Fruit fly (Drosophila melanogaster) whole organism, pupa: ENCODE results near the gene CG42853.

Experiments
- CG10348 ChIP-seq: fragments of 200-800 bp; sonication (Bioruptor generic); IDR thresholded peaks from 2 replicates; pipeline ENCODE4 v1.3.6; 2022; ENCODE audit warnings: missing biosample characterization, missing genetic modification characterization
- CG12605 ChIP-seq: fragments of 200-800 bp; sonication (Bioruptor generic); IDR thresholded peaks from 2 replicates; pipeline ENCODE4 v1.3.6; 2022; ENCODE audit warnings: missing biosample characterization, missing genetic modification characterization
- CG14655 ChIP-seq: fragments of 200-800 bp; sonication (Bioruptor generic); optimal IDR thresholded peaks from 3 replicates; lab custom pipeline; 2017; ENCODE audit warnings: mild to moderate bottlenecking, missing biosample characterization, missing genetic modification reagents, missing genetic modification characterization
- CG15710 ChIP-seq: fragments of 200-800 bp; sonication (Bioruptor generic); optimal IDR thresholded peaks from 2 replicates; lab custom pipeline; 2018; ENCODE audit warnings: missing biosample characterization, mild to moderate bottlenecking, missing genetic modification characterization, moderate library complexity
- CG32121 ChIP-seq: fragments of 200-800 bp; sonication (Bioruptor generic); IDR thresholded peaks from 2 replicates; pipeline ENCODE4 v1.3.6; 2022; ENCODE audit warnings: missing biosample characterization, missing genetic modification characterization
- CG34367 ChIP-seq: fragments of 200-800 bp; sonication (Bioruptor generic); optimal IDR thresholded peaks from 2 replicates; lab custom pipeline; 2018; ENCODE audit warnings: missing biosample characterization, mild to moderate bottlenecking, missing genetic modification characterization
- CG4496 ChIP-seq: fragments of 200-800 bp; sonication (Bioruptor generic); IDR thresholded peaks from 3 replicates; pipeline ENCODE4 v1.3.6; 2022; ENCODE audit warnings: missing biosample characterization, missing genetic modification characterization
- CG8159 ChIP-seq: fragments of 200-800 bp; sonication (Bioruptor generic); optimal IDR thresholded peaks from 3 replicates; lab custom pipeline; 2018; ENCODE audit warnings: missing biosample characterization, mild to moderate bottlenecking, missing genetic modification characterization, moderate library complexity
- CG8301 ChIP-seq: fragments of 200-800 bp; sonication (Bioruptor generic); optimal IDR thresholded peaks from 2 replicates; lab custom pipeline; 2018; ENCODE audit warnings: missing biosample characterization, mild to moderate bottlenecking, missing genetic modification characterization
- Ets98B ChIP-seq: fragments of 200-800 bp; sonication (Bioruptor generic); IDR thresholded peaks from 2 replicates; pipeline ENCODE4 v1.3.6; 2022; ENCODE audit warnings: missing biosample characterization, missing genetic modification characterization
- gl ChIP-seq: fragments of 200-800 bp; sonication (Bioruptor generic); optimal IDR thresholded peaks from 2 replicates; lab custom pipeline; 2018; ENCODE audit warnings: missing biosample characterization, mild to moderate bottlenecking, missing genetic modification characterization

DNA sequence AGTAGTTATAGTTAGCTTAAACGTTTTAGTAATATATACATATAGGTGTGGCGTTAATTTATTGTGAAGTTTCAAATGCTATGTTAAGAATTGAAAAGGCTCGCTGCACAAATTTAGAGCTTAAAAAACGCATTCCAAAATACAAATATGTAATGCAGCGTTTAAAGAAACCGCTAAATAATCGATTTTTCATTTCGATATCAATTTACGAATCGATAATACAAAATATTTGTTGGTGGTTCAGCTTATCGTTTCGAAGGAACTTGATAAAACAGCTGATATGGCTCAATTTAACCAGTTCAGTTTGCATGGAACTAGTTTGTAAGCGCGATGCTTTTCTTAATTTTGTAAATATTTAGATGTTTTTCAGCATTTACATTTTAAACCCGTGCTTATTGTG is 9.1 kb downstream of the CG42853 start, which contains the start of the genes CG32195 and CG7341:
- TF ChIP-seq CG8159 (tag; lab: Kevin White, UChicago) (no peak), Ets98B (no peak), gl (tag; lab: Kevin White, UChicago) (no peak), CG15710 (no peak), CG8301 (tag; lab: Kevin White, UChicago) (no peak), CG14655 (GFP tag; lab: Kevin White, UChicago) (no peak), CG32121 (GFP tag; lab: Robert Waterston, UW) (no peak), CG10348 (GFP tag; lab: Robert Waterston, UW) (no peak), CG4496 (GFP tag; lab: Robert Waterston, UW) (no peak), CG34367 (tag; lab: Kevin White, UChicago) (no peak), CG12605 (GFP tag; lab: Robert Waterston, UW) (no peak)
